2 fruit fly cellular contexts compared by ENCODE assay signal in genomic region chr3R:27019701-27020172, dm6.
TF ChIP-seq lines count a peak whose summit lies in the region.

Gene CG17191 (minus strand): TSS chr3R:27019751.

- TF ChIP-seq CTCF in whole organism, embryonic (GFP tag; optimal IDR thresholded peaks at IDR 0.05; lab: Kevin White, UChicago) = no peak

TF ChIP-seq in whole organism, embryonic, 481 proteins besides CTCF, POLR2A, EP300 and RAD21 (continues in another document):
- no peak for TF ChIP-seq Atf6 (GFP tag; IDR thresholded peaks at IDR 0.05; lab: Robert Waterston, UW)
- TF ChIP-seq peb (GFP tag; IDR thresholded peaks at IDR 0.05; lab: Robert Waterston, UW) = no peak
- TF ChIP-seq zen2 (GFP tag; IDR thresholded peaks at IDR 0.05; lab: Robert Waterston, UW; ENCODE audit: partially characterized antibody) = no peak
- TF ChIP-seq CG10959 (GFP tag; IDR thresholded peaks at IDR 0.05; lab: Robert Waterston, UW) = no peak
- TF ChIP-seq TFAM (GFP tag; optimal IDR thresholded peaks at IDR 0.05; lab: Kevin White, UChicago) = no peak
- no peak for TF ChIP-seq CG6765 (GFP tag; optimal IDR thresholded peaks at IDR 0.05; lab: Kevin White, UChicago)
- peak; percentile 71 for TF ChIP-seq sd (tag; optimal IDR thresholded peaks at IDR 0.05; lab: Kevin White, UChicago)
- TF ChIP-seq seq (GFP tag; IDR thresholded peaks at IDR 0.05; lab: Robert Waterston, UW) = no peak
- TF ChIP-seq CG10274 (GFP tag; optimal IDR thresholded peaks at IDR 0.05; lab: Kevin White, UChicago) = no peak
- no peak for TF ChIP-seq aop (GFP tag; IDR thresholded peaks at IDR 0.05; lab: Robert Waterston, UW)
- TF ChIP-seq Stat92E (GFP tag; optimal IDR thresholded peaks at IDR 0.05; lab: Kevin White, UChicago) = no peak
- TF ChIP-seq Blimp-1 (GFP tag; optimal IDR thresholded peaks at IDR 0.05; lab: Kevin White, UChicago) = no peak
- TF ChIP-seq D19B (GFP tag; optimal IDR thresholded peaks at IDR 0.05; lab: Kevin White, UChicago) = no peak
- TF ChIP-seq CG10366 (GFP tag; IDR thresholded peaks at IDR 0.05; lab: Robert Waterston, UW) = no peak
- no peak for TF ChIP-seq zen (tag; optimal IDR thresholded peaks at IDR 0.05; lab: Kevin White, UChicago)
- no peak for TF ChIP-seq Tbp (GFP tag; optimal IDR thresholded peaks at IDR 0.05; lab: Kevin White, UChicago)
- no peak for TF ChIP-seq croc (GFP tag; conservative IDR thresholded peaks at IDR 0.05; lab: Robert Waterston, UW)
- TF ChIP-seq ap (GFP tag; IDR thresholded peaks at IDR 0.05; lab: Robert Waterston, UW) = no peak
- no peak for TF ChIP-seq chif (GFP tag; optimal IDR thresholded peaks at IDR 0.05; lab: Kevin White, UChicago)
- TF ChIP-seq Scr (GFP tag; IDR thresholded peaks at IDR 0.05; lab: Robert Waterston, UW; ENCODE audit: partially characterized antibody) = no peak
- TF ChIP-seq Usf (GFP tag; optimal IDR thresholded peaks at IDR 0.05; lab: Kevin White, UChicago) = no peak
- no peak for TF ChIP-seq Oaz (GFP tag; IDR thresholded peaks at IDR 0.05; lab: Robert Waterston, UW)
- TF ChIP-seq CG7556 (GFP tag; optimal IDR thresholded peaks at IDR 0.05; lab: Kevin White, UChicago) = no peak
- no peak for TF ChIP-seq crc (GFP tag; optimal IDR thresholded peaks at IDR 0.05; lab: Kevin White, UChicago)
- peak; percentile 64 for TF ChIP-seq CG34376 (GFP tag; optimal IDR thresholded peaks at IDR 0.05; lab: Kevin White, UChicago)
- no peak for TF ChIP-seq CG2129 (GFP tag; IDR thresholded peaks at IDR 0.05; lab: Robert Waterston, UW; ENCODE audit: partially characterized antibody)
- no peak for TF ChIP-seq Meics (GFP tag; optimal IDR thresholded peaks at IDR 0.05; lab: Kevin White, UChicago)
- no peak for TF ChIP-seq bowl (GFP tag; IDR thresholded peaks at IDR 0.05; lab: Robert Waterston, UW)
- TF ChIP-seq CG16815 (GFP tag; optimal IDR thresholded peaks at IDR 0.05; lab: Kevin White, UChicago) = no peak
- no peak for TF ChIP-seq corto (GFP tag; optimal IDR thresholded peaks at IDR 0.05; lab: Kevin White, UChicago)
- no peak for TF ChIP-seq CG3847 (GFP tag; IDR thresholded peaks at IDR 0.05; lab: Robert Waterston, UW)
- TF ChIP-seq CG1602 (GFP tag; optimal IDR thresholded peaks at IDR 0.05; lab: Kevin White, UChicago) = no peak
- no peak for TF ChIP-seq Elba2 (GFP tag; optimal IDR thresholded peaks at IDR 0.05; lab: Kevin White, UChicago)
- TF ChIP-seq CG9797 (GFP tag; optimal IDR thresholded peaks at IDR 0.05; lab: Kevin White, UChicago) = no peak
- TF ChIP-seq Doc3 (GFP tag; IDR thresholded peaks at IDR 0.05; lab: Robert Waterston, UW; ENCODE audit: partially characterized antibody) = no peak
- TF ChIP-seq CG6272 (GFP tag; IDR thresholded peaks at IDR 0.05; lab: Robert Waterston, UW) = no peak
- TF ChIP-seq ro (GFP tag; IDR thresholded peaks at IDR 0.05; lab: Robert Waterston, UW) = no peak
- no peak for TF ChIP-seq ara (GFP tag; IDR thresholded peaks at IDR 0.05; lab: Robert Waterston, UW)
- no peak for TF ChIP-seq ranshi (GFP tag; IDR thresholded peaks at IDR 0.05; lab: Robert Waterston, UW)
- TF ChIP-seq CG7928 (GFP tag; optimal IDR thresholded peaks at IDR 0.05; lab: Kevin White, UChicago) = no peak
- TF ChIP-seq toy (GFP tag; IDR thresholded peaks at IDR 0.05; lab: Robert Waterston, UW) = no peak
- no peak for TF ChIP-seq Jarid2 (GFP tag; optimal IDR thresholded peaks at IDR 0.05; lab: Kevin White, UChicago)
- TF ChIP-seq CG1024 (GFP tag; IDR thresholded peaks at IDR 0.05; lab: Robert Waterston, UW) = no peak
- TF ChIP-seq grn (GFP tag; optimal IDR thresholded peaks at IDR 0.05; lab: Kevin White, UChicago) = peak; percentile 76
- no peak for TF ChIP-seq CG13894 (tag; optimal IDR thresholded peaks at IDR 0.05; lab: Kevin White, UChicago)
- TF ChIP-seq Lim3 (GFP tag; IDR thresholded peaks at IDR 0.05; lab: Robert Waterston, UW) = no peak
- no peak for TF ChIP-seq shn (GFP tag; optimal IDR thresholded peaks at IDR 0.05; lab: Kevin White, UChicago)
- TF ChIP-seq cad (GFP tag; optimal IDR thresholded peaks at IDR 0.05; lab: Kevin White, UChicago) = no peak
- peak; percentile 90 for TF ChIP-seq exex (tag; optimal IDR thresholded peaks at IDR 0.05; lab: Kevin White, UChicago)

TF ChIP-seq in whole organism, wandering third instar larva, 38 proteins besides CTCF, POLR2A, EP300 and RAD21:
- no peak for TF ChIP-seq Hnf4 (GFP tag; optimal IDR thresholded peaks at IDR 0.05; lab: Kevin White, UChicago)
- TF ChIP-seq tai (GFP tag; optimal IDR thresholded peaks at IDR 0.05; lab: Kevin White, UChicago) = no peak
- no peak for TF ChIP-seq Rel (GFP tag; optimal IDR thresholded peaks at IDR 0.05; lab: Kevin White, UChicago)
- TF ChIP-seq Rel (tag; optimal IDR thresholded peaks at IDR 0.05; lab: Kevin White, UChicago) = peak; percentile 29
